Worm (Caenorhabditis elegans): Measurements from ENCODE around the gene rfp-1.

ce11 chrIII:8410747-8411146 lies 52.3 kb downstream of the rfp-1 start:
- TF ChIP-seq pat-9 (tag; optimal IDR thresholded peaks at IDR 0.05), result no peak
- TF ChIP-seq fkh-10 (GFP tag; optimal IDR thresholded peaks at IDR 0.05), result no peak
- TF ChIP-seq nhr-232 (tag; optimal IDR thresholded peaks at IDR 0.05), result no peak
- TF ChIP-seq ets-4 (tag; optimal IDR thresholded peaks at IDR 0.05), result no peak
- TF ChIP-seq K02D7.2 (tag; optimal IDR thresholded peaks at IDR 0.05), result no peak
- TF ChIP-seq ceh-30 (tag; optimal IDR thresholded peaks at IDR 0.05), result no peak
- no peak for TF ChIP-seq ahr-1 (tag; optimal IDR thresholded peaks at IDR 0.05)
- TF ChIP-seq nfya-1 (tag; optimal IDR thresholded peaks at IDR 0.05), result no peak
- no peak for TF ChIP-seq hlh-15 (tag; optimal IDR thresholded peaks at IDR 0.05)
- no peak for TF ChIP-seq elt-4 (tag; optimal IDR thresholded peaks at IDR 0.05)
- TF ChIP-seq rnt-1 (tag; optimal IDR thresholded peaks at IDR 0.05), result no peak
- no peak for TF ChIP-seq F13H6.1 (tag; optimal IDR thresholded peaks at IDR 0.05)
- TF ChIP-seq ceh-2 (tag; optimal IDR thresholded peaks at IDR 0.05), result no peak
